Worm (Caenorhabditis elegans) whole organism, L4/young adult: ENCODE results near the gene T19C3.6.

ENCODE experiments used
- W03F9.2 ChIP-seq: fragments of 150-350 bp; optimal IDR thresholded peaks from 2 replicates; lab custom pipeline; 2014; ENCODE audit warnings: missing biosample characterization, missing genetic modification characterization
- dao-5 ChIP-seq: sonication (generic microtip); optimal IDR thresholded peaks from 2 replicates; lab custom pipeline; 2016; ENCODE audit warnings: missing genotype, missing genetic modification characterization, moderate library complexity, missing compliant biosample characterization
- him-1 ChIP-seq: sonication (generic microtip); optimal IDR thresholded peaks from 2 replicates; lab custom pipeline; 2016; ENCODE audit warnings: missing genotype, missing genetic modification reagents, missing genetic modification characterization, missing compliant biosample characterization

DNA sequence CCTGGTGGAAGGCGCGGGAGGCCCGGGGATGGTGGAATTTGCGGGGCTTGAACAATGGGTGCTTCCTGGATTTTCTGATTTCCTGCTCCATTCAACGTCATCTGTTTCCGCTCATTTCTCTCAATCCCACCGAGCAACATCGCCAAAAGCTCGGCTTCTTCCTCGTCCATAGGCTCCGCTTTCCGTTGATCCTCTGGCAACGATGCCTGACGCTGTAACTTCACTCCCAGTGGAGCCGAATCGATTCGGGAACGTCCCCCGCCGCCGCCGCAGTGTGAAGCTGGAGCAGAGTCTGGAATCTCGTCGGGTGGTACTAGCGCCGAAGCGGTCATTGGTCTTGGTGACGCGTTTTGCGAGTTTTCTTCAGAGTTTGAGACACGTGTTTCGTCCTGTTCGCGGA lies 35.9 kb downstream of the T19C3.6 start:
- TF ChIP-seq W03F9.2 (tag; lab: Kevin White, UChicago) (no peak), him-1 (tag; lab: Kevin White, UChicago) (no peak), dao-5 (no peak)
